Worm (Caenorhabditis elegans) whole organism, L4 larva: Measurements from ENCODE around the gene srd-23.

Experiments used
- T20F7.1 ChIP-seq: fragments of 200-800 bp; sonication (Bioruptor generic); optimal IDR thresholded peaks from 2 replicates; lab custom pipeline; 2018; ENCODE audit warnings: mild to moderate bottlenecking, missing genetic modification characterization, missing compliant biosample characterization
- Y75B8A.6 ChIP-seq: fragments of 200-800 bp; sonication (Bioruptor generic); IDR thresholded peaks from 2 replicates; pipeline ENCODE4 v1.3.6; 2022; ENCODE audit warnings: missing genetic modification reagents, missing genetic modification characterization, missing compliant biosample characterization
- ZK337.2 ChIP-seq: fragments of 200-800 bp; sonication (Bioruptor generic); IDR thresholded peaks from 2 replicates; pipeline ENCODE4 v1.3.6; 2022; ENCODE audit warnings: missing genetic modification reagents, missing genetic modification characterization, missing compliant biosample characterization
- ceh-20 ChIP-seq: fragments of 200-800 bp; sonication (Bioruptor generic); IDR thresholded peaks from 2 replicates; pipeline ENCODE4 v1.3.6; 2022; ENCODE audit warnings: missing genetic modification reagents, missing genetic modification characterization, missing compliant biosample characterization
- ceh-44 ChIP-seq: fragments of 200-800 bp; sonication (Bioruptor generic); IDR thresholded peaks from 2 replicates; pipeline ENCODE4 v1.3.6; 2022; ENCODE audit warnings: missing genetic modification reagents, missing genetic modification characterization, missing compliant biosample characterization
- dmd-6 ChIP-seq: fragments of 200-800 bp; sonication (Bioruptor generic); IDR thresholded peaks from 2 replicates; pipeline ENCODE4 v1.3.6; 2022; ENCODE audit warnings: missing genetic modification reagents, missing genetic modification characterization, missing compliant biosample characterization
- dve-1 ChIP-seq: sonication (generic microtip); optimal IDR thresholded peaks from 2 replicates; lab custom pipeline; 2017; ENCODE audit warnings: antibody characterized with exemption, mild to moderate bottlenecking, missing genetic modification characterization, missing compliant biosample characterization; ENCODE audit not compliant: insufficient read depth
- snpc-1.2 ChIP-seq: fragments of 200-800 bp; sonication (Bioruptor generic); IDR thresholded peaks from 2 replicates; pipeline ENCODE4 v1.3.6; 2022; ENCODE audit warnings: missing genetic modification reagents, missing genetic modification characterization, missing compliant biosample characterization
- spr-1 ChIP-seq: sonication (generic microtip); optimal IDR thresholded peaks from 2 replicates; lab custom pipeline; 2016; ENCODE audit warnings: mild to moderate bottlenecking, missing genetic modification characterization, missing compliant biosample characterization

The srd-23 gene

ce11 chrIV:15214694-15215093 is 35.0 kb downstream of the srd-23 start:
- TF ChIP-seq ceh-44 (GFP tag; lab: Robert Waterston, UW) (no peak), snpc-1.2 (GFP tag; lab: Robert Waterston, UW) (peak; percentile 50; the same call in 1 of the 2 replicates), spr-1 (tag; lab: Kevin White, UChicago) (no peak), ZK337.2 (GFP tag; lab: Robert Waterston, UW) (no peak)

ce11 chrIV:15215470-15215869 is 35.8 kb downstream of the srd-23 start, which contains the start of gene Y40H7A.10:
Gene Y40H7A.10 (minus strand): TSS chrIV:15215597.
- TF ChIP-seq Y75B8A.6 (no peak), T20F7.1 (peak; percentile 3), dve-1 (tag; lab: Kevin White, UChicago) (peak; percentile 43), dmd-6 (GFP tag; lab: Robert Waterston, UW) (peak; percentile 77)

DNA sequence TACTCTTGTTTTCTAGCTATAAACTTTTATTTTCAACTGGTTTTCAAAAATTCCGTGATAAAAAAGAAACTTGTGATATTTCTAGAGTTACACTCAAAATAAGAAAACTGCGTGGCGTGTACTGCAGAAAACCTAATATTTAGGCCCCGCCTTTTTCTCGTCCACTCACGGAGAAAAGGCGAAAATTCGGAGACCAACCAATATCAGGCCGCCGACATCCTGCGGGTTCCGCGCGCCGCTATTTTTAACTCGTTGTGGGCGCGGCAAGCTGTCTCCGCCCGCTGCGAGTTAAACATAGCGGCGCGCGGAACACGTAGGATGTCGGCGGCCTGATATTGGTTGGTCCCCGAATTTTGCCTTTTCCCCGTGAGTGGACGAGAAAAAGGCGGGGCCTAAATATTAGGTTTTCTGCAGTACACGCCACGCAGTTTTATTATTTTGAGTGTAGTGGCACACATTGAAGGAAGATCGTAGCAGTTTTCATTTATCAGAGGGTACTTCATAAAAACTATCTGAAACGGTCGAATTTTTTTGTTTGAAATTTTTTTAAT is 38.5 kb downstream of the srd-23 start:
- peak; percentile 90 for TF ChIP-seq snpc-1.2 (GFP tag; lab: Robert Waterston, UW)

DNA sequence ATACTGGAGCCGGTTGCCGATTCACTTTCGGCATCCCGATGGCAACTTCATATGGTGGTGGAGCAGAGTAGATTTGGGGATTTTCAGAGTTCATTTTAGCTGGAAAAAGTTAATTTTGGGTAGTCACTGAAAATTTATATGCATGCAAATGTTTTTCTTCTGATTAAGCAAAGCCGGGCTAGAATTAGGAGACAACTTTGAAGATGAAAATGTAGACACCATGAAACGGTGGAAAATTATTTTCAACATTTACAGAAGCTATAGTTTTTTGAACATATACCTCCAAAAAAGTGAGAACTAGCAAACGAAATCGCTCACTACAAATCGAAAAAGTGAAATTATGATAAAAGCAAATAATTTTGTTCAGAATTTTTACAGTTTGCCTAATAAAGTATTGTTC is 40.5 kb downstream of the srd-23 start, which contains the start of gene Y40H7A.11:
Y40H7A.11 (minus strand) TSS at position 101 of the 400 bp plus-strand sequence.
- no peak for TF ChIP-seq ceh-20 (GFP tag; lab: Robert Waterston, UW)
- peak; percentile 53 for TF ChIP-seq snpc-1.2 (GFP tag; lab: Robert Waterston, UW)
- TF ChIP-seq, all 104 proteins: peak for 1
